Worm (Caenorhabditis elegans) whole organism, midembryonic: ENCODE results near the gene R01H2.1.

Experiments used
- T22C8.4 ChIP-seq: fragments of 200-800 bp; sonication (Bioruptor generic); IDR thresholded peaks from 2 replicates; pipeline ENCODE4 v1.3.6; 2022; ENCODE audit warnings: missing genetic modification characterization, missing compliant biosample characterization
- cog-1 ChIP-seq: sonication (generic microtip); optimal IDR thresholded peaks from 2 replicates; lab custom pipeline; 2016; ENCODE audit warnings: missing genetic modification characterization, missing compliant biosample characterization
- flt-1 ChIP-seq: fragments of 200-800 bp; sonication (Bioruptor generic); IDR thresholded peaks from 2 replicates; pipeline ENCODE4 v1.3.6; 2022; ENCODE audit warnings: missing genetic modification characterization, missing compliant biosample characterization
- klf-2 ChIP-seq: fragments of 200-800 bp; sonication (Bioruptor generic); conservative IDR thresholded peaks from 2 replicates; pipeline ENCODE4 v1.3.6; 2022; ENCODE audit warnings: missing genetic modification reagents, missing genetic modification characterization, missing compliant biosample characterization
- med-1 ChIP-seq: sonication (generic microtip); optimal IDR thresholded peaks from 2 replicates; lab custom pipeline; 2017; ENCODE audit warnings: missing genetic modification characterization, mild to moderate bottlenecking, missing compliant biosample characterization, antibody characterized with exemption, missing genetic modification reagents; ENCODE audit not compliant: insufficient read depth
- ztf-23 ChIP-seq: fragments of 200-800 bp; sonication (Bioruptor generic); IDR thresholded peaks from 2 replicates; pipeline ENCODE4 v1.3.6; 2022; ENCODE audit warnings: missing genetic modification reagents, missing genetic modification characterization, missing compliant biosample characterization
- ztf-29 ChIP-seq: fragments of 200-800 bp; sonication (Bioruptor generic); IDR thresholded peaks from 2 replicates; pipeline ENCODE4 v1.3.6; 2022; ENCODE audit warnings: missing genetic modification reagents, missing genetic modification characterization, missing compliant biosample characterization

DNA sequence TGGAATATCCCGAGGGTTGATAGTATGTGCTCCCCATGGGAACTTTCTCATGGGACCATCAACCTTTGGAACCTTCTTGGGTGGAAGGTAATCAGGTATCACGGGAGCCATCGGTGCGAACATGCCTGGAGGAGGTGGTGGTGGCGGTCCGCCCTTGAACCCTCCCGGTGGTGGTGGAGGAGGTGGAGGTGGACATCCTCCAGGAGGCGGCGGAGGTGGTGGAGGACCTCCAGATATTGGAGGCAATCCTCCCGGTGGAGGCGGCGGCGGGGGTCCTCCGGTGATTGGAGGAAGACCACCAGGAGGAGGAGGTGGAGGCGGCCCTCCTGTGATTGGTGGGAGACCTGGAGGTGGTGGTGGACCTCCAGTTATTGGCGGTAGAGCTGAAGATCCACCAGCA lies 36.8 kb upstream of the R01H2.1 start:
- TF ChIP-seq cog-1 (tag; lab: Kevin White, UChicago) (no peak), med-1 (GFP tag; lab: Kevin White, UChicago) (no peak), klf-2 (no peak), flt-1 (no peak; the same call in 1 of the 2 replicates), ztf-23 (GFP tag; lab: Robert Waterston, UW) (no peak), T22C8.4 (GFP tag; lab: Robert Waterston, UW) (no peak), ztf-29 (GFP tag; lab: Robert Waterston, UW) (no peak)
